Worm (Caenorhabditis elegans) whole organism, late embryonic: ENCODE results near the gene ZK177.12.

Experiments
- ceh-9 ChIP-seq: sonication (generic microtip); optimal IDR thresholded peaks from 2 replicates; lab custom pipeline; 2016; ENCODE audit warnings: mild to moderate bottlenecking, missing genetic modification characterization, inconsistent platforms, missing compliant biosample characterization
- dve-1 ChIP-seq: sonication (generic microtip); optimal IDR thresholded peaks from 2 replicates; lab custom pipeline; 2017; ENCODE audit warnings: antibody characterized with exemption, mild to moderate bottlenecking, missing genetic modification characterization, missing compliant biosample characterization
- elt-4 ChIP-seq: sonication (generic microtip); optimal IDR thresholded peaks from 2 replicates; lab custom pipeline; 2016; ENCODE audit warnings: missing genetic modification characterization, missing compliant biosample characterization
- fkh-10 ChIP-seq: fragments of 150-350 bp; optimal IDR thresholded peaks from 2 replicates; lab custom pipeline; 2014; ENCODE audit warnings: missing biosample characterization, missing genetic modification reagents, missing genetic modification characterization
- hlh-13 ChIP-seq: fragments of 200-800 bp; sonication (Bioruptor generic); optimal IDR thresholded peaks from 2 replicates; lab custom pipeline; 2018; ENCODE audit warnings: mild to moderate bottlenecking, missing genetic modification characterization, missing compliant biosample characterization
- nfya-1 ChIP-seq: sonication (generic microtip); optimal IDR thresholded peaks from 2 replicates; lab custom pipeline; 2017; ENCODE audit warnings: missing genetic modification characterization, mild to moderate bottlenecking, missing compliant biosample characterization, antibody characterized with exemption, moderate library complexity
- npax-4 ChIP-seq: sonication (generic microtip); optimal IDR thresholded peaks from 2 replicates; lab custom pipeline; 2016; ENCODE audit warnings: missing genetic modification characterization, missing compliant biosample characterization
- pha-2 ChIP-seq: sonication (generic microtip); optimal IDR thresholded peaks from 2 replicates; lab custom pipeline; 2017; ENCODE audit warnings: mild to moderate bottlenecking, missing genetic modification characterization, missing compliant biosample characterization
- pha-4 ChIP-seq: fragments of 150-350 bp; optimal IDR thresholded peaks from 2 replicates; lab custom pipeline; 2018; ENCODE audit warnings: missing biosample characterization, missing genetic modification reagents, missing genetic modification characterization
- ttx-3 ChIP-seq: sonication (generic microtip); optimal IDR thresholded peaks from 2 replicates; lab custom pipeline; 2016; ENCODE audit warnings: missing genetic modification reagents, missing genetic modification characterization, missing compliant biosample characterization
- unc-42 ChIP-seq: sonication (generic microtip); optimal IDR thresholded peaks from 2 replicates; lab custom pipeline; 2016; ENCODE audit warnings: missing genotype, missing genetic modification characterization, missing compliant biosample characterization

DNA sequence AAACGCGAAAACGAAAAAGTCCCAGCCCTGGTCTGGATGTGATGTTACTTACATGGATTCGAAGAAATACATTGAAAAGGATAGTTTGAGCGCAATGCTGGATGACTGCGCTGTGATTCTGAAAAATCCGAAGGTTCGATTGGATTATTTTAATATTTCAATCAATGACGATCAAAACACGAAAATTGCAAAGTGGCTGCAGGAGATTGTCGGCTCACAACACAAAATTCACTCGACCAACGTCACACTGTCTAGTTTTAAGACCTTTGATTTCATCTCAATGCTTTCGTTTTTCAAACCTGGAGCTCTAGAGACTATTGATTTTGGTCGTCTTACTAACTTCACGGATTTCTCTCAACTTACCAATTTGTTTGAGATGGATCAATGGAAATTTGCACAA lies 30.0 kb downstream of the ZK177.12 start, which contains the start of gene C17C3.5:
- TF ChIP-seq npax-4 (tag; lab: Kevin White, UChicago) (no peak), fkh-10 (GFP tag; lab: Kevin White, UChicago) (no peak), nfya-1 (no peak), pha-2 (tag; lab: Kevin White, UChicago) (no peak), dve-1 (tag; lab: Kevin White, UChicago) (no peak), ceh-9 (no peak), hlh-13 (GFP tag; lab: Kevin White, UChicago) (no peak), ttx-3 (tag; lab: Kevin White, UChicago) (no peak), unc-42 (no peak), pha-4 (tag; lab: Kevin White, UChicago) (no peak), elt-4 (tag; lab: Kevin White, UChicago) (no peak)
